Fruit fly (Drosophila melanogaster) whole organism, adult: ENCODE results near the gene Rrp45.

Experiments used
- CG11617 ChIP-seq: fragments of 200-800 bp; sonication (Bioruptor generic); optimal IDR thresholded peaks from 2 replicates; lab custom pipeline; 2017; ENCODE audit warnings: mild to moderate bottlenecking, missing biosample characterization, missing genetic modification reagents, missing genetic modification characterization
- CG33017 ChIP-seq: fragments of 200-800 bp; sonication (Bioruptor generic); optimal IDR thresholded peaks from 2 replicates; lab custom pipeline; 2018; ENCODE audit warnings: missing biosample characterization, mild to moderate bottlenecking, missing genetic modification characterization, moderate library complexity
- Clk ChIP-seq: fragments of 200-800 bp; sonication (Bioruptor generic); optimal IDR thresholded peaks from 2 replicates; lab custom pipeline; 2017; ENCODE audit warnings: missing biosample characterization, missing genetic modification characterization
- Hr96 ChIP-seq: fragments of 200-800 bp; sonication (Bioruptor generic); optimal IDR thresholded peaks from 2 replicates; lab custom pipeline; 2016; ENCODE audit warnings: missing biosample characterization, missing genetic modification characterization
- Mnt ChIP-seq: fragments of 200-800 bp; sonication (Bioruptor generic); optimal IDR thresholded peaks from 2 replicates; lab custom pipeline; 2016; ENCODE audit warnings: missing biosample characterization, mild to moderate bottlenecking, missing genetic modification characterization
- bab1 ChIP-seq: fragments of 200-800 bp; sonication (Bioruptor generic); optimal IDR thresholded peaks from 3 replicates; lab custom pipeline; 2019; ENCODE audit warnings: missing biosample characterization, mild to moderate bottlenecking, missing genetic modification characterization, moderate library complexity
- pad ChIP-seq: fragments of 200-800 bp; sonication (Bioruptor generic); optimal IDR thresholded peaks from 3 replicates; lab custom pipeline; 2017; ENCODE audit warnings: missing biosample characterization, missing genetic modification characterization, mild to moderate bottlenecking, moderate library complexity, missing genetic modification reagents
- tj ChIP-seq: fragments of 200-800 bp; sonication (Bioruptor generic); optimal IDR thresholded peaks from 3 replicates; lab custom pipeline; 2017; ENCODE audit warnings: missing biosample characterization, mild to moderate bottlenecking, missing genetic modification characterization, moderate library complexity

DNA sequence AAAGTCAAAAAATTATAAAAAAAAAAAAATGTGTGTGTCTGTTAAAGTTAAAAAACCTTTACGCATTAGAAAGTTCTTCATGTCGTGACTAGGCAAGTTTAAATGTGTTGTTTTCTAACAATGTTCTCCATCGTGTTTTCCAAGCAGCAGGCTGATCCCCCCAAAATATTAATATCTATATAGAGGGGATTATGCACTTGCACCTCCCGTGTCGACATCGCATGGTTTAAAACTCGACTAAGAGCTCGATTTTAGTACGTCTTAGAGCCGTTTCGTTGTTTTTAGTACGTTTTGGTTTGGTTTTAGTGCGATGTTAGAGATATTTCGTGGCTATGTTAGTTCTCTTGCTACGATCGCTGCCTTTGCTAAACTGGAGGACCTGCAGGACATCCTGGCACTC is 38.0 kb downstream of the Rrp45 start:
- TF ChIP-seq CG11617 = no peak
- TF ChIP-seq Hr96 (GFP tag; lab: Kevin White, UChicago) = no peak
- TF ChIP-seq bab1 (GFP tag; lab: Kevin White, UChicago) = no peak
- TF ChIP-seq Clk (GFP tag; lab: Kevin White, UChicago) = no peak
- no peak for TF ChIP-seq CG33017 (tag; lab: Kevin White, UChicago)
- no peak for TF ChIP-seq Mnt
- no peak for TF ChIP-seq pad (GFP tag; lab: Kevin White, UChicago)
- no peak for TF ChIP-seq tj (GFP tag; lab: Kevin White, UChicago)
